Worm (Caenorhabditis elegans): ENCODE results near the gene fre-1.

- TF ChIP-seq nfya-1 (tag; optimal IDR thresholded peaks at IDR 0.05; ENCODE audit: borderline replicate concordance, insufficient read depth) (no peak), egl-44 (GFP tag; IDR thresholded peaks at IDR 0.05) (no peak), athp-1 (tag; optimal IDR thresholded peaks at IDR 0.05) (no peak), F10E7.11 (tag; optimal IDR thresholded peaks at IDR 0.05) (no peak), F49E8.2 (tag; optimal IDR thresholded peaks at IDR 0.05; ENCODE audit: insufficient read depth) (no peak)
These were observed 20.5 kb downstream of the fre-1 start for ce11 chrV:20067075-20067474.

Data from whole organism, young adult.